Worm (Caenorhabditis elegans) whole organism, L1 larva: ENCODE results near the gene pag-3.

ENCODE experiments used
- C04F5.9 ChIP-seq: sonication (generic microtip); optimal IDR thresholded peaks from 2 replicates; lab custom pipeline; 2016; ENCODE audit warnings: missing genetic modification characterization, missing compliant biosample characterization
- C16A3.4 ChIP-seq: fragments of 150-350 bp; optimal IDR thresholded peaks from 2 replicates; lab custom pipeline; 2014; ENCODE audit warnings: missing biosample characterization, missing genetic modification characterization
- F16B12.6 ChIP-seq: fragments of 150-350 bp; optimal IDR thresholded peaks from 2 replicates; lab custom pipeline; 2014; ENCODE audit warnings: missing biosample characterization, missing genetic modification characterization
- Y116A8C.19 ChIP-seq: sonication (generic microtip); optimal IDR thresholded peaks from 2 replicates; lab custom pipeline; 2016; ENCODE audit warnings: missing compliant biosample characterization, missing genetic modification characterization, borderline replicate concordance
- ama-1 ChIP-seq: fragments of 150-350 bp; optimal IDR thresholded peaks from 2 replicates; lab custom pipeline; 2014
- blmp-1 ChIP-seq: fragments of 150-350 bp; optimal IDR thresholded peaks from 2 replicates; lab custom pipeline; 2014; ENCODE audit warnings: missing biosample characterization, missing genetic modification characterization
- ceh-82 ChIP-seq, 3 experiments: fragments of 150-350 bp in 1 of 3; sonication (generic microtip) in 2 of 3; optimal IDR thresholded peaks; 2 replicates each; lab custom pipeline; 2014 to 2017; ENCODE audit warnings: missing biosample characterization in 3 of 3, missing genetic modification characterization in 3 of 3
- ceh-88 ChIP-seq: fragments of 200-800 bp; sonication (Bioruptor generic); IDR thresholded peaks from 2 replicates; pipeline ENCODE4 v1.3.6; 2022; ENCODE audit warnings: missing genetic modification characterization, missing compliant biosample characterization
- ceh-90 ChIP-seq: sonication (generic microtip); optimal IDR thresholded peaks from 2 replicates; lab custom pipeline; 2016; ENCODE audit warnings: missing genetic modification characterization, missing compliant biosample characterization
- dpl-1 ChIP-seq, 3 experiments: fragments of 150-350 bp in 2 of 3; sonication (generic microtip) in 1 of 3; optimal IDR thresholded peaks; 2 replicates each; lab custom pipeline; 2014 to 2017; ENCODE audit warnings: missing biosample characterization in 3 of 3, missing genetic modification characterization in 3 of 3, missing genetic modification reagents in 3 of 3
- dsc-1 ChIP-seq: sonication (generic microtip); optimal IDR thresholded peaks from 2 replicates; lab custom pipeline; 2016; ENCODE audit warnings: mild to moderate bottlenecking, missing genetic modification characterization, missing compliant biosample characterization
- efl-1 ChIP-seq, 4 experiments: fragments of 150-350 bp; optimal IDR thresholded peaks in 3 of 4; peaks in 1 of 4; 1 replicate in 1 of 4; 2 replicates in 3 of 4; lab custom pipeline; 2014; ENCODE audit warnings: missing biosample characterization in 2 of 4, missing genetic modification characterization in 2 of 4, missing genetic modification reagents in 2 of 4
- efl-3 ChIP-seq: fragments of 200-800 bp; sonication (Bioruptor generic); optimal IDR thresholded peaks from 2 replicates; lab custom pipeline; 2018; ENCODE audit warnings: mild to moderate bottlenecking, missing genetic modification characterization, missing compliant biosample characterization
- egl-13 ChIP-seq: sonication (generic microtip); optimal IDR thresholded peaks from 2 replicates; lab custom pipeline; 2016; ENCODE audit warnings: missing genotype, missing genetic modification reagents, missing genetic modification characterization, missing compliant biosample characterization
- egl-27 ChIP-seq, 2 experiments: fragments of 150-350 bp in 1 of 2; sonication (generic microtip); optimal IDR thresholded peaks; 3 replicates each; lab custom pipeline; 2017 to 2018; ENCODE audit warnings: missing biosample characterization in 2 of 2, missing genetic modification characterization in 2 of 2, missing genetic modification reagents in 2 of 2
- elt-2 ChIP-seq: sonication (generic microtip); optimal IDR thresholded peaks from 2 replicates; lab custom pipeline; 2016; ENCODE audit warnings: missing genetic modification characterization, mild to moderate bottlenecking, inconsistent platforms, missing compliant biosample characterization, missing genetic modification reagents
- elt-3 ChIP-seq, 6 experiments: fragments of 150-350 bp in 1 of 6; sonication (generic microtip); optimal IDR thresholded peaks; 2 replicates each; lab custom pipeline; 2017 to 2018; ENCODE audit warnings: missing biosample characterization in 6 of 6, missing genetic modification characterization in 6 of 6, inconsistent platforms in 1 of 6
- fkh-10 ChIP-seq: sonication (generic microtip); optimal IDR thresholded peaks from 2 replicates; lab custom pipeline; 2017; ENCODE audit warnings: missing biosample characterization, missing genetic modification reagents, missing genetic modification characterization
- fkh-4 ChIP-seq: sonication (generic microtip); optimal IDR thresholded peaks from 2 replicates; lab custom pipeline; 2016; ENCODE audit warnings: missing compliant biosample characterization, missing genetic modification characterization, borderline replicate concordance
- grh-1 ChIP-seq: fragments of 200-800 bp; sonication (Bioruptor generic); IDR thresholded peaks from 2 replicates; pipeline ENCODE4 v1.3.6; 2022; ENCODE audit warnings: missing genetic modification reagents, missing genetic modification characterization, missing compliant biosample characterization
- hpl-2 ChIP-seq: fragments of 150-350 bp; optimal IDR thresholded peaks from 2 replicates; lab custom pipeline; 2014; ENCODE audit warnings: missing biosample characterization, missing genetic modification reagents, missing genetic modification characterization
- irx-1 ChIP-seq: sonication (generic microtip); optimal IDR thresholded peaks from 2 replicates; lab custom pipeline; 2016; ENCODE audit warnings: missing genetic modification characterization, missing compliant biosample characterization
- isw-1 ChIP-seq: fragments of 200-800 bp; sonication (Bioruptor generic); IDR thresholded peaks from 2 replicates; pipeline ENCODE4 v1.3.6; 2022; ENCODE audit warnings: missing genetic modification characterization, missing compliant biosample characterization
- lin-14 ChIP-seq: fragments of 200-800 bp; sonication (Bioruptor generic); optimal IDR thresholded peaks from 2 replicates; lab custom pipeline; 2018; ENCODE audit warnings: mild to moderate bottlenecking, missing genetic modification characterization, moderate library complexity, missing compliant biosample characterization
- lin-15B ChIP-seq: fragments of 150-350 bp; sonication (generic microtip); optimal IDR thresholded peaks from 3 replicates; lab custom pipeline; 2014; ENCODE audit warnings: missing biosample characterization, missing genetic modification characterization
- lin-35 ChIP-seq, 2 experiments: fragments of 150-350 bp; optimal IDR thresholded peaks; 2 replicates each; lab custom pipeline; 2014; ENCODE audit warnings: missing biosample characterization in 2 of 2, missing genetic modification characterization in 2 of 2, missing genetic modification reagents in 2 of 2
- lin-39 ChIP-seq: fragments of 150-350 bp; optimal IDR thresholded peaks from 2 replicates; lab custom pipeline; 2014; ENCODE audit warnings: missing biosample characterization, missing genetic modification reagents, missing genetic modification characterization
- lsy-2 ChIP-seq, 2 experiments: fragments of 150-350 bp; optimal IDR thresholded peaks; 2 replicates each; lab custom pipeline; 2014; ENCODE audit warnings: missing biosample characterization in 2 of 2, missing genetic modification characterization in 2 of 2
- mdl-1 ChIP-seq, 2 experiments: fragments of 150-350 bp; optimal IDR thresholded peaks; 2 replicates each; lab custom pipeline; 2014 to 2017; ENCODE audit warnings: missing biosample characterization in 2 of 2, missing genetic modification characterization in 2 of 2, inconsistent platforms in 1 of 2
- mef-2 ChIP-seq: fragments of 150-350 bp; optimal IDR thresholded peaks from 2 replicates; lab custom pipeline; 2014; ENCODE audit warnings: missing biosample characterization, missing genetic modification characterization
- mep-1 ChIP-seq: fragments of 150-350 bp; optimal IDR thresholded peaks from 2 replicates; lab custom pipeline; 2014; ENCODE audit warnings: missing biosample characterization, missing genetic modification characterization
- nhr-19 ChIP-seq: fragments of 200-800 bp; sonication (Bioruptor generic); conservative IDR thresholded peaks from 2 replicates; pipeline ENCODE4 v1.3.6; 2022; ENCODE audit warnings: missing genetic modification characterization, missing compliant biosample characterization
- nhr-237 ChIP-seq: fragments of 150-350 bp; optimal IDR thresholded peaks from 2 replicates; lab custom pipeline; 2014; ENCODE audit warnings: missing biosample characterization, missing genetic modification characterization
- nhr-47 ChIP-seq: sonication (generic microtip); optimal IDR thresholded peaks from 2 replicates; lab custom pipeline; 2016; ENCODE audit warnings: mild to moderate bottlenecking, missing genetic modification characterization, moderate library complexity, missing compliant biosample characterization
- nhr-71 ChIP-seq: sonication (generic microtip); optimal IDR thresholded peaks from 2 replicates; lab custom pipeline; 2016; ENCODE audit warnings: mild to moderate bottlenecking, missing genetic modification characterization, moderate library complexity, missing compliant biosample characterization
- nhr-76 ChIP-seq: sonication (generic microtip); optimal IDR thresholded peaks from 2 replicates; lab custom pipeline; 2017; ENCODE audit warnings: missing biosample characterization, missing genetic modification characterization
- nhr-77 ChIP-seq: fragments of 150-350 bp; optimal IDR thresholded peaks from 2 replicates; lab custom pipeline; 2014; ENCODE audit warnings: missing biosample characterization, missing genetic modification characterization
- nhr-85 ChIP-seq: sonication (generic microtip); peaks from one replicate; lab custom pipeline; 2016; ENCODE audit warnings: missing genetic modification characterization, inconsistent platforms, missing compliant biosample characterization
- nhr-90 ChIP-seq: sonication (generic microtip); optimal IDR thresholded peaks from 2 replicates; lab custom pipeline; 2016; ENCODE audit warnings: mild to moderate bottlenecking, missing genetic modification characterization, missing compliant biosample characterization; ENCODE audit not compliant: poor library complexity
- pax-3 ChIP-seq: fragments of 200-800 bp; sonication (Bioruptor generic); optimal IDR thresholded peaks from 2 replicates; lab custom pipeline; 2018; ENCODE audit warnings: mild to moderate bottlenecking, missing genetic modification characterization, moderate library complexity, missing compliant biosample characterization
- rnt-1 ChIP-seq: sonication (generic microtip); optimal IDR thresholded peaks from 2 replicates; lab custom pipeline; 2016; ENCODE audit warnings: mild to moderate bottlenecking, missing genetic modification characterization, moderate library complexity, missing compliant biosample characterization
- skn-1 ChIP-seq: fragments of 150-350 bp; optimal IDR thresholded peaks from 2 replicates; lab custom pipeline; 2014; ENCODE audit warnings: missing biosample characterization, missing genetic modification characterization
- snpc-4 ChIP-seq: fragments of 150-350 bp; optimal IDR thresholded peaks from 2 replicates; lab custom pipeline; 2014; ENCODE audit warnings: missing biosample characterization, missing genetic modification characterization
- snu-23 ChIP-seq: sonication (generic microtip); optimal IDR thresholded peaks from 2 replicates; lab custom pipeline; 2016; ENCODE audit warnings: missing genetic modification characterization, missing compliant biosample characterization
- sup-37 ChIP-seq: fragments of 200-800 bp; sonication (Bioruptor generic); optimal IDR thresholded peaks from 2 replicates; lab custom pipeline; 2018; ENCODE audit warnings: mild to moderate bottlenecking, missing genetic modification characterization, missing compliant biosample characterization
- swsn-7 ChIP-seq: sonication (generic microtip); optimal IDR thresholded peaks from 2 replicates; lab custom pipeline; 2016; ENCODE audit warnings: missing genetic modification characterization, missing compliant biosample characterization
- tbx-2 ChIP-seq: sonication (generic microtip); optimal IDR thresholded peaks from 2 replicates; lab custom pipeline; 2016; ENCODE audit warnings: missing genetic modification characterization, missing compliant biosample characterization
- vab-15 ChIP-seq: sonication (generic microtip); optimal IDR thresholded peaks from 2 replicates; lab custom pipeline; 2017; ENCODE audit warnings: missing genotype, mild to moderate bottlenecking, missing genetic modification characterization, missing compliant biosample characterization
- ztf-11 ChIP-seq, 2 experiments: sonication (generic microtip); optimal IDR thresholded peaks; 2 replicates each; lab custom pipeline; 2016 to 2017; ENCODE audit warnings: missing genetic modification characterization in 2 of 2, missing biosample characterization in 1 of 2, missing compliant biosample characterization in 1 of 2
- ztf-4 ChIP-seq: fragments of 150-350 bp; optimal IDR thresholded peaks from 2 replicates; lab custom pipeline; 2014; ENCODE audit warnings: missing biosample characterization, missing genetic modification characterization

The pag-3 gene

DNA sequence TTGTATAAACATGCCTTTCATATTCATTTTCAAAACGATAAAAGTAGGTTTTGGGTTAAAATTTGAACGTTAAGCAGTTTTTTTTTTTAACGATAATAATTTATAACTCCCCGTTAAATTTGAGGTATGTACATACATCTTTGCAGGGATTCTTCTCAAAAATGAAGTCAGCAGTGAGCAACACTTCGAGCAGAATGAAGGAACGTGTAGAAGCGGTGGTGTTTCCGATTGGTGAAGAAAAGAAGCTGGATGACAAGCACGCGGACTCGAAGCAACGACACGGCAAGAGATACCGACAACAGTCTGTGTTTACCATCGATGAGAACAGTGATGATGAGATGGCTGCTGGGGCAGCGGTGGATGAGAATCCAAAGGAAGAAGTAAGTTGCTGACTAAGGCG is 18.6 kb upstream of the pag-3 start:
- TF ChIP-seq nhr-76 (no peak), nhr-85 (peak; percentile 54), efl-1 (optimal IDR thresholded peaks at IDR 0.05; lab: Kevin White, UChicago) (no peak), efl-1 (GFP tag; optimal IDR thresholded peaks at IDR 0.05 in 1 of 2; lab: Kevin White, UChicago) (peak in 1 of 2 experiments; percentile 89), efl-3 (GFP tag; lab: Kevin White, UChicago) (no peak)

DNA sequence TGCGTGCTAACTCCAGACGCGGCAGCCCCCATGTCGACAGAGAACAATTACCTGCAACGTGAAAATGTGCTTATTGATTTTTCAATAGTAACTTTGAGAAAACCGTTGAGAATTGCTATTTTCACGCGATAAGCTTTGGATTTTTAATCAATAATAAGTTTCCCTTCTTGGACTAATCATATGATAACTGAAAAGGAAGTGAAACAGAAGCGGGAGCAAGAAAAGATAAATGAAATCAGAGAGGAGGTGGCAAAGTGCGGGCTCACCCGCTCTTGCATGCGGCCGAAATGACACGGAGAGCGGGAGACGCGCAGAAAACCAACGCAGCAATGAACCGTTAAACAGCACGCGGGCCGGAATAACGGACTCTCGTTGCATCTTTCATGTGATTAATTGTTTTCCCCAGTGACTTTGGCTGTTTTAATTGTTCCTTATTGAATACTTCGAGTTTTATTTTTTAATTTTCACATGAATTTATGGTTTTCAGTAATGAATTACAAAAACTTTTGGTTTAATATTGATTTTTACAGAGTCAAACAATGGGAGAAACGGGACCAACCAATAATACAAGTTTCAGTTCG is 15.9 kb upstream of the pag-3 start, which contains the start of the genes flwr-1 and tbc-1:
Gene flwr-1, minus strand, starts transcription at position 51 of the 581 bp plus-strand sequence.
Gene tbc-1, plus strand, starts transcription at position 531 of the 581 bp plus-strand sequence.
- TF ChIP-seq nhr-77 (tag; lab: Kevin White, UChicago) (no peak), lin-15B (tag; lab: Kevin White, UChicago) (peak; percentile 2), dsc-1 (peak; percentile 37), egl-27 (tag; optimal IDR thresholded peaks at IDR 0.05; lab: Kevin White, UChicago) (no peak), efl-1 (optimal IDR thresholded peaks at IDR 0.05; lab: Kevin White, UChicago) (no peak), efl-1 (GFP tag; optimal IDR thresholded peaks at IDR 0.05 in 1 of 2; lab: Kevin White, UChicago) (peak in 1 of 2 experiments; percentile 59), C16A3.4 (tag; lab: Kevin White, UChicago) (no peak), vab-15 (tag; lab: Kevin White, UChicago) (no peak), fkh-4 (no peak), ama-1 (lab: Kevin White, UChicago) (no peak), F16B12.6 (no peak), ztf-4 (tag; lab: Kevin White, UChicago) (no peak), pax-3 (tag; lab: Kevin White, UChicago) (no peak), tbx-2 (tag; lab: Kevin White, UChicago) (peak; percentile 16), lin-39 (tag; lab: Kevin White, UChicago) (no peak), fkh-10 (GFP tag; lab: Kevin White, UChicago) (no peak), nhr-19 (GFP tag; lab: Robert Waterston, UW) (0 out of 2 replicates have a peak, but pooled peaks have one; percentile 31), Y116A8C.19 (tag; lab: Kevin White, UChicago) (no peak), sup-37 (GFP tag; lab: Kevin White, UChicago) (no peak), hpl-2 (GFP tag; lab: Kevin White, UChicago) (no peak), dpl-1 (GFP tag; optimal IDR thresholded peaks at IDR 0.05; lab: Kevin White, UChicago) (peak in 1 of 3 experiments; percentile 32), blmp-1 (tag; lab: Kevin White, UChicago) (no peak), grh-1 (GFP tag; lab: Robert Waterston, UW) (no peak), nhr-237 (tag; lab: Kevin White, UChicago) (no peak), lin-14 (peak; percentile 53), elt-3 (tag; optimal IDR thresholded peaks at IDR 0.05; lab: Kevin White, UChicago) (no peak), irx-1 (tag; lab: Kevin White, UChicago) (no peak), ceh-82 (tag; optimal IDR thresholded peaks at IDR 0.05; lab: Kevin White, UChicago) (peak in 1 of 3 experiments; percentile 62), nhr-47 (tag; lab: Kevin White, UChicago) (peak; percentile 38), skn-1 (peak; percentile 34), snu-23 (GFP tag; lab: Kevin White, UChicago) (peak; percentile 49), elt-2 (tag; lab: Kevin White, UChicago) (no peak), rnt-1 (tag; lab: Kevin White, UChicago) (peak; percentile 29), C04F5.9 (no peak), snpc-4 (tag; lab: Kevin White, UChicago) (peak; percentile 18), nhr-71 (peak; percentile 55), ceh-88 (GFP tag; lab: Robert Waterston, UW) (no peak), ztf-11 (tag; optimal IDR thresholded peaks at IDR 0.05; lab: Kevin White, UChicago) (no peak), ceh-90 (tag; lab: Kevin White, UChicago) (no peak), mdl-1 (tag; optimal IDR thresholded peaks at IDR 0.05; lab: Kevin White, UChicago) (peak in 1 of 2 experiments; percentile 38), isw-1 (GFP tag; lab: Robert Waterston, UW) (no peak), nhr-90 (tag; lab: Kevin White, UChicago) (no peak), lsy-2 (tag; optimal IDR thresholded peaks at IDR 0.05; lab: Kevin White, UChicago) (peak in 1 of 2 experiments; percentile 9), mef-2 (peak; percentile 3), egl-13 (no peak), swsn-7 (peak; percentile 53), lin-35 (GFP tag; optimal IDR thresholded peaks at IDR 0.05; lab: Kevin White, UChicago) (peak; percentile 27 to 55), mep-1 (tag; lab: Kevin White, UChicago) (no peak)
